Fruit fly (Drosophila melanogaster) whole organism: ENCODE measurements around the gene Dph2.

Experiments used
- CG8478 ChIP-seq: fragments of >200 bp; optimal IDR thresholded peaks from 2 replicates; lab custom pipeline; 2018; ENCODE audit warnings: inconsistent platforms
- Dll ChIP-seq: fragments of >200 bp; optimal IDR thresholded peaks from 2 replicates; lab custom pipeline; 2017
- pan ChIP-seq: fragments of >200 bp; optimal IDR thresholded peaks from 2 replicates; lab custom pipeline; 2017
- usp ChIP-seq: fragments of >200 bp; optimal IDR thresholded peaks from 2 replicates; lab custom pipeline; 2017; ENCODE audit warnings: missing biosample characterization, missing genetic modification characterization, mixed read lengths

- TF ChIP-seq pan (no peak), CG8478 (lab: Kevin White, UChicago) (no peak), Dll (lab: Kevin White, UChicago) (no peak), usp (GFP tag; lab: Kevin White, UChicago) (no peak)
Observed at dm6 chr3R:14890064-14890709, 3.6 kb downstream of the Dph2 start, which contains the start of the genes CycC and UQCR-C1.
